In the genomic region with DNA sequence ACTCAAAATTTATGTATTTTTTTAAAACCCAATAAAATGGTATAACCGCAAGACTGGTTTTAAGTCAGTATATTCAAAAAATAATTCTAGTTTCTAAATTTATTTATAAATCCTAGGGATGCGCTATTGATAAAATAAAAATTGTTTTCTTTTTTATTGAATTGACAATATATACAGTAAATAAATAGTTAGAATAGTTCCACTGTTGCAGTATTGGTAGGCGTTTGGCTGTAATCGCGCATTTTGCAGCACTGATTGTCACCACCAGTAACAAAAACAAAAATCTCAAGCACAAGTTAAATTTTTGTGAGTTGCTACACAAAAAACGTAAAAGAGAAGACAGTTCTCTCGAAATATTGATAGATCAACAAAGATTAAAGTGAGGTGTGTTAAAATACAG, we compare ENCODE assay signal across 1 fruit fly cellular context.
TF ChIP-seq lines count a peak whose summit lies in the region.

A gene (plus strand): TSS at position 265 of the 400 bp plus-strand sequence.

TF ChIP-seq in whole organism, embryonic, 481 proteins besides CTCF, POLR2A, EP300 and RAD21 (continued from another document and continues in another):
- no peak for TF ChIP-seq pan (optimal IDR thresholded peaks at IDR 0.05; lab: Kevin White, UChicago)
- peak in 1 of 2 experiments; percentile 88 for TF ChIP-seq pan (GFP tag; optimal IDR thresholded peaks at IDR 0.05 in 1 of 2, IDR thresholded peaks at IDR 0.05 in 1 of 2)
- peak; percentile 66 for TF ChIP-seq disco-r (GFP tag; optimal IDR thresholded peaks at IDR 0.05; lab: Kevin White, UChicago)
- no peak for TF ChIP-seq h (optimal IDR thresholded peaks at IDR 0.05; lab: Kevin White, UChicago)
- peak; percentile 86 for TF ChIP-seq CG12155 (GFP tag; optimal IDR thresholded peaks at IDR 0.05; lab: Kevin White, UChicago)
- TF ChIP-seq schlank (tag; optimal IDR thresholded peaks at IDR 0.05; lab: Kevin White, UChicago) = peak; percentile 61
- TF ChIP-seq CG14667 (GFP tag; IDR thresholded peaks at IDR 0.05; lab: Robert Waterston, UW) = peak; percentile 64
- no peak for TF ChIP-seq CG17568 (GFP tag; optimal IDR thresholded peaks at IDR 0.05; lab: Kevin White, UChicago)
- peak in 1 of 2 experiments; percentile 55 for TF ChIP-seq insv (GFP tag; optimal IDR thresholded peaks at IDR 0.05; lab: Kevin White, UChicago)
- TF ChIP-seq Atf6 (GFP tag; IDR thresholded peaks at IDR 0.05; lab: Robert Waterston, UW) = peak; percentile 89
- TF ChIP-seq run (tag; optimal IDR thresholded peaks at IDR 0.05; lab: Kevin White, UChicago) = peak; percentile 41
- TF ChIP-seq vnd (GFP tag; IDR thresholded peaks at IDR 0.05; lab: Robert Waterston, UW; ENCODE audit: partially characterized antibody) = 0 out of 3 replicates have a peak, but pooled peaks have one; percentile 35
- TF ChIP-seq CG11085 (GFP tag; IDR thresholded peaks at IDR 0.05; lab: Robert Waterston, UW) = peak; percentile 82
- no peak for TF ChIP-seq aop (GFP tag; IDR thresholded peaks at IDR 0.05; lab: Robert Waterston, UW)
- peak; percentile 95 for TF ChIP-seq Ets65A (GFP tag; lab: Kevin White, UChicago)
- peak; percentile 42 for TF ChIP-seq CG17802 (tag; optimal IDR thresholded peaks at IDR 0.05; lab: Kevin White, UChicago)
- no peak for TF ChIP-seq Opbp (GFP tag; IDR thresholded peaks at IDR 0.05; lab: Robert Waterston, UW; ENCODE audit: partially characterized antibody)
- no peak for TF ChIP-seq sima (GFP tag; optimal IDR thresholded peaks at IDR 0.05; lab: Kevin White, UChicago)
- TF ChIP-seq CG9797 (GFP tag; optimal IDR thresholded peaks at IDR 0.05; lab: Kevin White, UChicago) = no peak
- TF ChIP-seq tin (GFP tag; optimal IDR thresholded peaks at IDR 0.05; lab: Kevin White, UChicago) = peak; percentile 88
- peak; percentile 74 for TF ChIP-seq Ada2b (GFP tag; IDR thresholded peaks at IDR 0.05; lab: Robert Waterston, UW)
- peak; percentile 80 for TF ChIP-seq rib (GFP tag; IDR thresholded peaks at IDR 0.05; lab: Robert Waterston, UW)
- no peak for TF ChIP-seq CG12769 (tag; optimal IDR thresholded peaks at IDR 0.05; lab: Kevin White, UChicago)
- peak; percentile 39 for TF ChIP-seq trh (GFP tag; optimal IDR thresholded peaks at IDR 0.05; lab: Kevin White, UChicago)
- TF ChIP-seq CG3065 (GFP tag; optimal IDR thresholded peaks at IDR 0.05; lab: Kevin White, UChicago) = peak; percentile 49
- TF ChIP-seq lov (optimal IDR thresholded peaks at IDR 0.05; lab: Kevin White, UChicago) = no peak
- peak; percentile 62; the same call in 1 of the 3 replicates for TF ChIP-seq lov (GFP tag; IDR thresholded peaks at IDR 0.05; lab: Robert Waterston, UW)
- 0 out of 3 replicates have a peak, but pooled peaks have one; percentile 25 for TF ChIP-seq knrl (GFP tag; IDR thresholded peaks at IDR 0.05; lab: Robert Waterston, UW; ENCODE audit: partially characterized antibody)
- peak; percentile 59 for TF ChIP-seq dm (GFP tag; optimal IDR thresholded peaks at IDR 0.05; lab: Kevin White, UChicago)
- peak; percentile 49; the same call in 1 of the 2 replicates for TF ChIP-seq Bgb (GFP tag; IDR thresholded peaks at IDR 0.05; lab: Robert Waterston, UW; ENCODE audit: partially characterized antibody)
- TF ChIP-seq CG12071 (GFP tag; optimal IDR thresholded peaks at IDR 0.05; lab: Kevin White, UChicago) = peak; percentile 74
- peak; percentile 16 for TF ChIP-seq crc (GFP tag; optimal IDR thresholded peaks at IDR 0.05; lab: Kevin White, UChicago)
- peak; percentile 26 for TF ChIP-seq zen (tag; optimal IDR thresholded peaks at IDR 0.05; lab: Kevin White, UChicago)
- no peak for TF ChIP-seq unc-4 (GFP tag; IDR thresholded peaks at IDR 0.05; lab: Robert Waterston, UW; ENCODE audit: partially characterized antibody)
- no peak for TF ChIP-seq Neu2 (GFP tag; optimal IDR thresholded peaks at IDR 0.05; lab: Kevin White, UChicago; ENCODE audit: borderline replicate concordance)
- peak; percentile 86 for TF ChIP-seq ems (GFP tag; optimal IDR thresholded peaks at IDR 0.05; lab: Kevin White, UChicago)
- TF ChIP-seq CG15601 (tag; optimal IDR thresholded peaks at IDR 0.05; lab: Kevin White, UChicago) = peak; percentile 73
- peak; percentile 83 for TF ChIP-seq Meics (GFP tag; optimal IDR thresholded peaks at IDR 0.05; lab: Kevin White, UChicago)
- peak; percentile 69; the same call in 1 of the 2 replicates for TF ChIP-seq CG1024 (GFP tag; IDR thresholded peaks at IDR 0.05; lab: Robert Waterston, UW)
- TF ChIP-seq cas (GFP tag; IDR thresholded peaks at IDR 0.05; lab: Robert Waterston, UW) = peak; percentile 84
- peak; percentile 73 for TF ChIP-seq NC2β (GFP tag; optimal IDR thresholded peaks at IDR 0.05; lab: Kevin White, UChicago)
- TF ChIP-seq org-1 (GFP tag; optimal IDR thresholded peaks at IDR 0.05; lab: Kevin White, UChicago) = peak; percentile 43
- peak; percentile 63 for TF ChIP-seq Ssrp (tag; optimal IDR thresholded peaks at IDR 0.05; lab: Kevin White, UChicago)
- TF ChIP-seq CG10543 (GFP tag; optimal IDR thresholded peaks at IDR 0.05; lab: Kevin White, UChicago) = peak; percentile 86
- peak; percentile 82 for TF ChIP-seq CG7839 (tag; optimal IDR thresholded peaks at IDR 0.05; lab: Kevin White, UChicago)
- TF ChIP-seq Rfx (GFP tag; IDR thresholded peaks at IDR 0.05; lab: Robert Waterston, UW) = peak; percentile 95
- TF ChIP-seq CG5245 (GFP tag; optimal IDR thresholded peaks at IDR 0.05; lab: Kevin White, UChicago) = peak; percentile 79
- peak; percentile 80 for TF ChIP-seq Bteb2 (GFP tag; optimal IDR thresholded peaks at IDR 0.05; lab: Kevin White, UChicago)
- peak; percentile 76 for TF ChIP-seq stc (GFP tag; IDR thresholded peaks at IDR 0.05; lab: Robert Waterston, UW)
- TF ChIP-seq ash1 (GFP tag; optimal IDR thresholded peaks at IDR 0.05; lab: Kevin White, UChicago) = no peak
- TF ChIP-seq CG9215 (GFP tag; IDR thresholded peaks at IDR 0.05; lab: Robert Waterston, UW) = peak; percentile 66
- TF ChIP-seq CG7357 (GFP tag; IDR thresholded peaks at IDR 0.05; lab: Robert Waterston, UW) = peak; percentile 14; the same call in 1 of the 3 replicates
- peak; percentile 92 for TF ChIP-seq CG13894 (tag; optimal IDR thresholded peaks at IDR 0.05; lab: Kevin White, UChicago)
- peak; percentile 71 for TF ChIP-seq Blimp-1 (GFP tag; optimal IDR thresholded peaks at IDR 0.05; lab: Kevin White, UChicago)
- no peak for TF ChIP-seq sna (GFP tag; IDR thresholded peaks at IDR 0.05; lab: Robert Waterston, UW; ENCODE audit: partially characterized antibody)
- peak; percentile 76 for TF ChIP-seq Mad (GFP tag; optimal IDR thresholded peaks at IDR 0.05; lab: Kevin White, UChicago)
- TF ChIP-seq C15 (GFP tag; IDR thresholded peaks at IDR 0.05; lab: Robert Waterston, UW) = 0 out of 3 replicates have a peak, but pooled peaks have one; percentile 53
- TF ChIP-seq CG8089 (GFP tag; optimal IDR thresholded peaks at IDR 0.05; lab: Kevin White, UChicago) = peak; percentile 43
- peak; percentile 74 for TF ChIP-seq CG18476 (GFP tag; optimal IDR thresholded peaks at IDR 0.05; lab: Kevin White, UChicago)
- peak; percentile 68 for TF ChIP-seq CG1603 (tag; optimal IDR thresholded peaks at IDR 0.05; lab: Kevin White, UChicago)
- TF ChIP-seq CG4730 (GFP tag; IDR thresholded peaks at IDR 0.05; lab: Robert Waterston, UW) = peak; percentile 77
- TF ChIP-seq CG8478 (optimal IDR thresholded peaks at IDR 0.05; lab: Kevin White, UChicago) = no peak
- peak; percentile 87 for TF ChIP-seq CG34422 (GFP tag; IDR thresholded peaks at IDR 0.05; lab: Robert Waterston, UW)
- peak; percentile 85 for TF ChIP-seq Chrac-16 (GFP tag; optimal IDR thresholded peaks at IDR 0.05; lab: Kevin White, UChicago)
- peak; percentile 62 for TF ChIP-seq Nf-YA (GFP tag; IDR thresholded peaks at IDR 0.05; lab: Robert Waterston, UW)
- peak; percentile 66 for TF ChIP-seq mirr (GFP tag; optimal IDR thresholded peaks at IDR 0.05; lab: Kevin White, UChicago)
- peak; percentile 72 for TF ChIP-seq CG8290 (GFP tag; optimal IDR thresholded peaks at IDR 0.05; lab: Kevin White, UChicago)
- no peak for TF ChIP-seq CG8290 (tag; optimal IDR thresholded peaks at IDR 0.05; lab: Kevin White, UChicago)
- TF ChIP-seq HmgD (GFP tag; optimal IDR thresholded peaks at IDR 0.05; lab: Kevin White, UChicago) = no peak
- peak; percentile 83 for TF ChIP-seq CG17328 (GFP tag; IDR thresholded peaks at IDR 0.05; lab: Robert Waterston, UW)
- TF ChIP-seq Taf1 (GFP tag; IDR thresholded peaks at IDR 0.05; lab: Robert Waterston, UW) = peak; percentile 77
- TF ChIP-seq luna (GFP tag; optimal IDR thresholded peaks at IDR 0.05; lab: Kevin White, UChicago) = peak; percentile 16
- peak; percentile 18 for TF ChIP-seq BEAF-32 (GFP tag; optimal IDR thresholded peaks at IDR 0.05; lab: Kevin White, UChicago)
- TF ChIP-seq CG10366 (GFP tag; IDR thresholded peaks at IDR 0.05; lab: Robert Waterston, UW) = peak; percentile 76
- no peak for TF ChIP-seq pros (GFP tag; optimal IDR thresholded peaks at IDR 0.05; lab: Kevin White, UChicago)
- peak; percentile 25 for TF ChIP-seq Dp (GFP tag; optimal IDR thresholded peaks at IDR 0.05; lab: Kevin White, UChicago)
- peak; percentile 67 for TF ChIP-seq CG14050 (GFP tag; IDR thresholded peaks at IDR 0.05; lab: Robert Waterston, UW)
- peak; percentile 71 for TF ChIP-seq dmrt11E (tag; optimal IDR thresholded peaks at IDR 0.05; lab: Kevin White, UChicago)
- TF ChIP-seq eve (GFP tag; optimal IDR thresholded peaks at IDR 0.05; lab: Kevin White, UChicago) = no peak
- peak; percentile 90 for TF ChIP-seq CG11456 (GFP tag; IDR thresholded peaks at IDR 0.05; lab: Robert Waterston, UW)
- TF ChIP-seq CG34376 (GFP tag; optimal IDR thresholded peaks at IDR 0.05; lab: Kevin White, UChicago) = peak; percentile 90
- peak; percentile 21 for TF ChIP-seq fd102C (GFP tag; optimal IDR thresholded peaks at IDR 0.05; lab: Kevin White, UChicago)
- peak; percentile 47 for TF ChIP-seq CG2875 (GFP tag; optimal IDR thresholded peaks at IDR 0.05; lab: Kevin White, UChicago)
- peak; percentile 53 for TF ChIP-seq CG2202 (tag; optimal IDR thresholded peaks at IDR 0.05; lab: Kevin White, UChicago)
- peak; percentile 72; the same call in 2 of the 3 replicates for TF ChIP-seq so (GFP tag; IDR thresholded peaks at IDR 0.05; lab: Robert Waterston, UW)
- TF ChIP-seq CoRest (tag; optimal IDR thresholded peaks at IDR 0.05; lab: Kevin White, UChicago) = peak; percentile 78
- TF ChIP-seq CG7745 (tag; optimal IDR thresholded peaks at IDR 0.05; lab: Kevin White, UChicago) = no peak
- no peak for TF ChIP-seq Dll (GFP tag; IDR thresholded peaks at IDR 0.05; lab: Robert Waterston, UW; ENCODE audit: partially characterized antibody)
- TF ChIP-seq ATbp (GFP tag; optimal IDR thresholded peaks at IDR 0.05; lab: Kevin White, UChicago) = peak; percentile 61
- no peak for TF ChIP-seq abd-A (tag; optimal IDR thresholded peaks at IDR 0.05; lab: Kevin White, UChicago)
- peak; percentile 17 for TF ChIP-seq da (GFP tag; optimal IDR thresholded peaks at IDR 0.05; lab: Kevin White, UChicago)
- peak; percentile 82 for TF ChIP-seq CG15514 (GFP tag; optimal IDR thresholded peaks at IDR 0.05; lab: Kevin White, UChicago)
- peak; percentile 77 for TF ChIP-seq Gug (GFP tag; IDR thresholded peaks at IDR 0.05; lab: Robert Waterston, UW)
- TF ChIP-seq CG10431 (GFP tag; optimal IDR thresholded peaks at IDR 0.05; lab: Kevin White, UChicago) = peak; percentile 67
- no peak for TF ChIP-seq Stat92E (GFP tag; optimal IDR thresholded peaks at IDR 0.05; lab: Kevin White, UChicago)
- TF ChIP-seq Sin3A (optimal IDR thresholded peaks at IDR 0.05; lab: Kevin White, UChicago) = no peak
- TF ChIP-seq CG7963 (GFP tag; IDR thresholded peaks at IDR 0.05; lab: Robert Waterston, UW; ENCODE audit: partially characterized antibody) = no peak
- no peak for TF ChIP-seq kni (GFP tag; optimal IDR thresholded peaks at IDR 0.05; lab: Kevin White, UChicago)
- TF ChIP-seq CG4404 (GFP tag; IDR thresholded peaks at IDR 0.05; lab: Robert Waterston, UW) = peak; percentile 56
- TF ChIP-seq croc (GFP tag; conservative IDR thresholded peaks at IDR 0.05; lab: Robert Waterston, UW) = peak; percentile 53
- peak; percentile 29 for TF ChIP-seq ERR (GFP tag; optimal IDR thresholded peaks at IDR 0.05; lab: Kevin White, UChicago)
- TF ChIP-seq esg (GFP tag; conservative IDR thresholded peaks at IDR 0.05; lab: Robert Waterston, UW) = peak; percentile 52
- TF ChIP-seq ab (GFP tag; optimal IDR thresholded peaks at IDR 0.05; lab: Kevin White, UChicago) = peak; percentile 59
- no peak for TF ChIP-seq bowl (GFP tag; IDR thresholded peaks at IDR 0.05; lab: Robert Waterston, UW)
- TF ChIP-seq gt (GFP tag; IDR thresholded peaks at IDR 0.05; lab: Robert Waterston, UW) = no peak
- TF ChIP-seq Sox100B (GFP tag; optimal IDR thresholded peaks at IDR 0.05; lab: Kevin White, UChicago) = peak; percentile 74
- TF ChIP-seq CG6854 (GFP tag; optimal IDR thresholded peaks at IDR 0.05; lab: Kevin White, UChicago) = peak; percentile 40
- TF ChIP-seq CG3407 (GFP tag; optimal IDR thresholded peaks at IDR 0.05; lab: Kevin White, UChicago) = peak; percentile 67
- TF ChIP-seq fd96Cb (tag; optimal IDR thresholded peaks at IDR 0.05; lab: Kevin White, UChicago) = peak; percentile 61
- peak; percentile 68 for TF ChIP-seq gcm (GFP tag; optimal IDR thresholded peaks at IDR 0.05; lab: Kevin White, UChicago)
- peak; percentile 41 for TF ChIP-seq eyg (GFP tag; optimal IDR thresholded peaks at IDR 0.05; lab: Kevin White, UChicago)
- peak; percentile 76 for TF ChIP-seq CG10654 (GFP tag; optimal IDR thresholded peaks at IDR 0.05; lab: Kevin White, UChicago)
- TF ChIP-seq CG18619 (GFP tag; optimal IDR thresholded peaks at IDR 0.05; lab: Kevin White, UChicago) = peak; percentile 78
- peak; percentile 68 for TF ChIP-seq CG8944 (GFP tag; optimal IDR thresholded peaks at IDR 0.05; lab: Kevin White, UChicago)
- TF ChIP-seq CG6272 (GFP tag; IDR thresholded peaks at IDR 0.05; lab: Robert Waterston, UW) = peak; percentile 77
- no peak for TF ChIP-seq Kr (GFP tag; optimal IDR thresholded peaks at IDR 0.05; lab: Kevin White, UChicago)
- peak; percentile 22 for TF ChIP-seq gfzf (GFP tag; optimal IDR thresholded peaks at IDR 0.05; lab: Kevin White, UChicago)
- TF ChIP-seq HLHmδ (GFP tag; optimal IDR thresholded peaks at IDR 0.05; lab: Kevin White, UChicago) = no peak
- no peak for TF ChIP-seq CG6654 (GFP tag; optimal IDR thresholded peaks at IDR 0.05; lab: Kevin White, UChicago)
- TF ChIP-seq Pdp1 (GFP tag; optimal IDR thresholded peaks at IDR 0.05; lab: Kevin White, UChicago) = peak; percentile 71 to 79
- no peak for TF ChIP-seq crol (GFP tag; IDR thresholded peaks at IDR 0.05; lab: Robert Waterston, UW)
- TF ChIP-seq cwo (GFP tag; optimal IDR thresholded peaks at IDR 0.05; lab: Kevin White, UChicago) = peak; percentile 68
- peak; percentile 6 for TF ChIP-seq CG15073 (GFP tag; optimal IDR thresholded peaks at IDR 0.05; lab: Kevin White, UChicago)
- peak; percentile 56 for TF ChIP-seq CG1529 (GFP tag; optimal IDR thresholded peaks at IDR 0.05; lab: Kevin White, UChicago)
- TF ChIP-seq Deaf1 (tag; optimal IDR thresholded peaks at IDR 0.05; lab: Kevin White, UChicago) = peak; percentile 52
